Worm (Caenorhabditis elegans): ENCODE data around the gene lev-9.

lev-9 gene

DNA sequence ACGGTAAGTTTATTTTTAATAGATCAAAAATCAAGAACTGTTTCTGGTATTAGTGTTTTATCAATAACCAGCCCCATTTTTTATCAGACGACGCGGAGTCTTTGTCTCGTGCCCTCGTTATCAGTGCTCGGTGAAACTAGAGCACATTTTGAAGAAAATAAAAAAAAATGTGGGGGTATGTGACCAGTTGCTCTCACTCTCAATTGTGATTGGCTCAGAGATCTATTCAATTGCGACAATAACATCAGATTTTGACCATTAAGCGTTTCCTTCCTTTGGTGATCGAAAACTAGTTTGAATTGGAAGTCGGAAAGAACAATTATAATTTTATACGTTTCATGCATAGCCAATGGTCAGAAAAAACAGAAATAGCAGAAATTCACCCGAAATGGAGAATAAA lies 35.1 kb downstream of the lev-9 start (continued):
- TF ChIP-seq ceh-28 (tag; optimal IDR thresholded peaks at IDR 0.05) (no peak), attf-4 (tag; optimal IDR thresholded peaks at IDR 0.05) (no peak), madf-9 (GFP tag; conservative IDR thresholded peaks at IDR 0.05) (no peak), hlh-30 (tag; optimal IDR thresholded peaks at IDR 0.05; ENCODE audit: insufficient read depth) (peak; percentile 59), mxl-3 (GFP tag; optimal IDR thresholded peaks at IDR 0.05) (no peak), T26A8.4 (GFP tag; IDR thresholded peaks at IDR 0.05) (0 out of 2 replicates have a peak, but pooled peaks have one; percentile 14), daf-16 (GFP tag; optimal IDR thresholded peaks at IDR 0.05) (no peak), daf-16 (tag; optimal IDR thresholded peaks at IDR 0.05) (peak; percentile 47), pha-4 (GFP tag; IDR thresholded peaks at IDR 0.05) (no peak), pha-4 (tag; optimal IDR thresholded peaks at IDR 0.05) (no peak), zfp-3 (GFP tag; conservative IDR thresholded peaks at IDR 0.05) (no peak), tra-1 (GFP tag; IDR thresholded peaks at IDR 0.05) (0 out of 2 replicates have a peak, but pooled peaks have one; percentile 35), lin-15B (tag; optimal IDR thresholded peaks at IDR 0.05) (no peak), ztf-11 (tag; optimal IDR thresholded peaks at IDR 0.05) (no peak), unc-39 (tag; optimal IDR thresholded peaks at IDR 0.05) (no peak), nhr-77 (tag; optimal IDR thresholded peaks at IDR 0.05) (peak; percentile 35), spr-1 (tag; optimal IDR thresholded peaks at IDR 0.05) (no peak), nhr-25 (tag; optimal IDR thresholded peaks at IDR 0.05; ENCODE audit: borderline replicate concordance, insufficient read depth) (no peak), ZK337.2 (GFP tag; IDR thresholded peaks at IDR 0.05) (no peak), skn-1 (tag; optimal IDR thresholded peaks at IDR 0.05) (no peak), php-3 (GFP tag; IDR thresholded peaks at IDR 0.05) (no peak), lin-1 (GFP tag; IDR thresholded peaks at IDR 0.05) (peak; percentile 42), vab-7 (GFP tag; IDR thresholded peaks at IDR 0.05) (no peak), nhr-28 (tag; optimal IDR thresholded peaks at IDR 0.05) (peak; percentile 64), lsy-2 (tag; optimal IDR thresholded peaks at IDR 0.05) (no peak), lin-38 (GFP tag; IDR thresholded peaks at IDR 0.05) (no peak), Y5F2A.4 (GFP tag; optimal IDR thresholded peaks at IDR 0.05) (no peak), dmd-6 (GFP tag; IDR thresholded peaks at IDR 0.05) (peak; percentile 80), mdt-29 (GFP tag; IDR thresholded peaks at IDR 0.05) (0 out of 2 replicates have a peak, but pooled peaks have one; percentile 14), zfp-2 (tag; optimal IDR thresholded peaks at IDR 0.05) (no peak), duxl-1 (tag; optimal IDR thresholded peaks at IDR 0.05; ENCODE audit: poor library complexity) (no peak), dve-1 (tag; optimal IDR thresholded peaks at IDR 0.05; ENCODE audit: insufficient read depth) (peak; percentile 74), ceh-62 (tag; optimal IDR thresholded peaks at IDR 0.05) (no peak), daf-12 (tag; optimal IDR thresholded peaks at IDR 0.05) (no peak), Y48G9A.11 (GFP tag; IDR thresholded peaks at IDR 0.05) (no peak), F49E8.2 (tag; optimal IDR thresholded peaks at IDR 0.05; ENCODE audit: borderline replicate concordance) (no peak), lin-29 (GFP tag; IDR thresholded peaks at IDR 0.05) (no peak), pqm-1 (tag; optimal IDR thresholded peaks at IDR 0.05) (peak; percentile 62), jun-1 (tag; optimal IDR thresholded peaks at IDR 0.05) (no peak), D1046.2 (GFP tag; IDR thresholded peaks at IDR 0.05) (no peak), aha-1 (tag) (peak; percentile 68), tag-97 (GFP tag; IDR thresholded peaks at IDR 0.05) (no peak), hif-1 (tag; optimal IDR thresholded peaks at IDR 0.05) (no peak)

DNA sequence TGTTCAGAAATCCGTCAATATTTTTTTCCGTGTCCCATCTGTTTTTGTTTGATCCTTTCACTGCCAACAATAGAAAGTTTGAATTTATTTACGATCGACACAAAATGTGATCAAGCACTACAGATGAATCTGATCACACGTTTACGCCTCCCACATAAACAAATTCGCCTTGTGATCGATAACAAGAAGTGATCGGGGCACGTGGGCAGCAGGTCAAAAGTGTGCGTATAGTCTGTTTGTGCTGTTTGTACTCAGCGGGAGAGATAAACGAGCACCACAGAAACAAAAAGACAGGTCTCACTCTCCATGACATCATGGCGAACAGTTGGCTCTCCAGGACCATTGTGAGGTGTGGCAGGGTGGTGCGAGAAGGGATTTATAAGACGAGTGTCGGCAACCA lies 36.0 kb downstream of the lev-9 start:
- TF ChIP-seq R02D3.7 (tag; optimal IDR thresholded peaks at IDR 0.05) (no peak), hlh-30 (tag; optimal IDR thresholded peaks at IDR 0.05; ENCODE audit: insufficient read depth) (peak; percentile 97), nhr-25 (tag; optimal IDR thresholded peaks at IDR 0.05; ENCODE audit: borderline replicate concordance, insufficient read depth) (no peak), F49E8.2 (tag; optimal IDR thresholded peaks at IDR 0.05; ENCODE audit: borderline replicate concordance) (no peak), dmd-6 (GFP tag; IDR thresholded peaks at IDR 0.05) (peak; percentile 96), mxl-3 (GFP tag; optimal IDR thresholded peaks at IDR 0.05) (peak; percentile 92), lin-38 (GFP tag; IDR thresholded peaks at IDR 0.05) (no peak), ceh-82 (tag; optimal IDR thresholded peaks at IDR 0.05) (no peak), lin-29 (GFP tag; IDR thresholded peaks at IDR 0.05) (no peak), jun-1 (tag; optimal IDR thresholded peaks at IDR 0.05) (peak; percentile 34), nhr-77 (tag; optimal IDR thresholded peaks at IDR 0.05) (peak; percentile 78), nhr-41 (GFP tag; IDR thresholded peaks at IDR 0.05) (no peak), spr-1 (tag; optimal IDR thresholded peaks at IDR 0.05) (no peak), nhr-42 (GFP tag; IDR thresholded peaks at IDR 0.05) (no peak; the same call in 1 of the 2 replicates), egl-43 (GFP tag; IDR thresholded peaks at IDR 0.05) (0 out of 2 replicates have a peak, but pooled peaks have one; percentile 38), hlh-11 (tag; optimal IDR thresholded peaks at IDR 0.05) (peak; percentile 99), duxl-1 (tag; optimal IDR thresholded peaks at IDR 0.05; ENCODE audit: poor library complexity) (peak; percentile 52), spr-3 (GFP tag; optimal IDR thresholded peaks at IDR 0.05) (no peak), ztf-11 (tag; optimal IDR thresholded peaks at IDR 0.05) (no peak), F10B5.3 (tag; optimal IDR thresholded peaks at IDR 0.05) (no peak)
